Fruit fly (Drosophila melanogaster): ENCODE results near the gene CG32801.

CG32801 gene

dm6 chrX:1922765-1923501 lies 20.0 kb upstream of the CG32801 start, which contains the start of the genes eIF2Bepsilon and Ocrl:
Gene eIF2Bepsilon, minus strand, starts transcription at chrX:1922874.
Gene Ocrl, plus strand, starts transcription at chrX:1922981.
- TF ChIP-seq CG8478 (optimal IDR thresholded peaks at IDR 0.05): no peak
- TF ChIP-seq CTCF (optimal IDR thresholded peaks at IDR 0.05): peak; percentile 46 to 53

dm6 chrX:1909533-1909932 lies 6.6 kb upstream of the CG32801 start:
- TF ChIP-seq CTCF (optimal IDR thresholded peaks at IDR 0.05) (no peak), CG8478 (optimal IDR thresholded peaks at IDR 0.05) (no peak)

DNA sequence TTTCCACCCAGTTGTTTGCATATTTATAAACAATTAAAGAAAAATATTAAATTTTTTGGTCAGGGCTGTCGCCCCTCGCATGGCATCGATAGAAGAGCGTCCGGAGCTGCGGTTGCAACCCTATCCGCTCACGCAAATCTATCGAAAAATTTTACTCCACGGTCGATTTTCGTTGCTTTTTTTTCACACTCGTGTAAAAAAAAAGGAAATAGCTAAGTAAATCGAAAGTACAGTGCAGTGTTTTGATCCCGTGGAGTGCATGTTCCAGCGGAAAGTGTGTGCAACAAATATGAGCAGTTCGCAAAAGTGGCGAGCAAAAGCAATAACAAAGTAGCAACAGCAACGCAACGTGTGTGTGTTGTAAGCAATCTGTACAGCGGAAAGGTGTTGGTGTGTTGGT lies 5.8 kb upstream of the CG32801 start, which contains the start of the genes Edem1 and Rbcn-3B:
Gene Edem1 (minus strand): TSS at position 71 of the 400 bp plus-strand sequence.
Gene Rbcn-3B (plus strand): TSS at position 164 of the 400 bp plus-strand sequence.
- TF ChIP-seq CTCF (optimal IDR thresholded peaks at IDR 0.05) (no peak), CG8478 (optimal IDR thresholded peaks at IDR 0.05) (no peak)

DNA sequence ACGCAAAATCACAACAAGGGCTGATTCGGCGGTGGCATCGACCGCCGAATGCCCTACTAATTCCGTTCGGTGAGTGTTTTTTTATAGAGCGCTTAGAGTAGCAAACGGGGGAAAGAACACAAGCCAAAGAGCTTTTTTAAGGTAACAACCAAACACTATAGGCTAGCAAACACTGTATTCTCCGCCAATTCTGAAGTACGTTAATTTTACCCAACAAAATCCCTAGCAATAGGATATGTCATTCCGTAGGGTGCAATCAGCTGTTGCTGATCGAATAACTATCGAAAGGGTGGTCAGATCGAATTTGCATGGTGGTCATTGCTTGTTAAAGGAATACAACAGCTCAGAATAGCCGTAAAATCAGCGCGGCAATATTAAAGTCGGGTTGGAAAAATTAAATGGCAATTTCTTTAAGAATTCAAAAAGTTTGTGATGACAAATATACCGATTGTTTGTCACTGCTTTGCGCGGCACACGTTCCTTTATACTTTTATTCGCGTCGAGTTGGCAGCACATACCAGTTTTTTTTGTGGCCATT lies 4.8 kb upstream of the CG32801 start, which contains the start of gene mip130:
Gene mip130 (plus strand): TSS at position 513 of the 538 bp plus-strand sequence.
- TF ChIP-seq CG8478 (optimal IDR thresholded peaks at IDR 0.05) (no peak), CTCF (optimal IDR thresholded peaks at IDR 0.05) (no peak)

- TF ChIP-seq CG8478 (optimal IDR thresholded peaks at IDR 0.05) (no peak), CTCF (optimal IDR thresholded peaks at IDR 0.05) (no peak)
Observed at dm6 chrX:1903968-1904367, 991 bp upstream of the CG32801 start.

- TF ChIP-seq CG8478 (optimal IDR thresholded peaks at IDR 0.05): no peak
- no peak for TF ChIP-seq CTCF (optimal IDR thresholded peaks at IDR 0.05)
Observed at dm6 chrX:1901605-1902136, 1.3 kb downstream of the CG32801 start, which contains the start of gene Ldaf1. Gene Ldaf1, minus strand, starts transcription at chrX:1901911.

- TF ChIP-seq CG8478 (optimal IDR thresholded peaks at IDR 0.05) (no peak), CTCF (optimal IDR thresholded peaks at IDR 0.05) (no peak)
Observed at dm6 chrX:1900123-1900818, 2.7 kb downstream of the CG32801 start, which contains the start of gene arm. Gene arm, minus strand, starts transcription at chrX:1900646.

dm6 chrX:1899445-1900085 lies 3.4 kb downstream of the CG32801 start:
- TF ChIP-seq CTCF (optimal IDR thresholded peaks at IDR 0.05): no peak
- no peak for TF ChIP-seq CG8478 (optimal IDR thresholded peaks at IDR 0.05)

DNA sequence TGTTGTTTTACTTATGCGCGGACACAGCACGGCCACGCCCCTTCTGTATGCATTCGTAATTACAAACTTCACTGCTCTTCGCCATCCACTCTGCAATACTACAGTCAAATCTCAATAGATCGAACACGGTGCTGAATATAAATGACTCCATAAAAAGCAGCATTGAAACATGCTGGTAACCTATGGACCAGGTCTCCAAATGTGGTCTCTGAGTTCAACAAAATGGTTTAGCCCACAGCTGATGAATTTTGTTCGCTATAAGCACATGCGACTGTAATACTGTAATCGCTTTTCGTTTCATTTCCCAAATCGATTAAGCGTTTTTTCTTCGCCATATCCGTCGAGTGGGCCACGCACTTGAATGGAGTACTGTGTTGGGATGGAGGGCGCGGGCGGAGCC lies 5.6 kb downstream of the CG32801 start:
- TF ChIP-seq CG8478 (optimal IDR thresholded peaks at IDR 0.05) (no peak), CTCF (optimal IDR thresholded peaks at IDR 0.05) (no peak)

DNA sequence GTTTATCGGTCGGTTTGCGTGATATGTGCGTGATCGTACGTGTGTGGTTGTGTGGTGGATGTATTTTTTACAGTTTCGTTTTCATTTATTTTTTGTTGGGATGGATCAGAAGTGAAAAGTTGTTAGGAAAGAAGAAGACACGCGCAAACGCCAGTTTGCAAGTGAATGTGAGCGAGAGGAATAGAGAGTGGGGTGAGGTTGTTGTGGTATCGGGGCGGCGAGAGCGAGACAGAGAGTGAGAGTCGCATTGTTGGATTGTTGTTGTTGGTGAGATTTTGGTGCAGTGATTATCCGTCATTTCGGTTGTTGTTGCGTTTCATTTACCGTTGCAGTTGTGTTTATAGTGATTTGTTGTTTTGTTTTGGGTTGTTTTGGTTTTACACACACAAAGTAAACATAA lies 9.4 kb downstream of the CG32801 start:
- TF ChIP-seq CTCF (optimal IDR thresholded peaks at IDR 0.05) (no peak), CG8478 (optimal IDR thresholded peaks at IDR 0.05) (no peak)

dm6 chrX:1889926-1890325 lies 13.1 kb downstream of the CG32801 start, which contains the start of the genes trr and mRpL16:
Gene trr, minus strand, starts transcription at chrX:1889950.
Gene mRpL16, plus strand, starts transcription at chrX:1890256.
- TF ChIP-seq CG8478 (optimal IDR thresholded peaks at IDR 0.05) (no peak), CTCF (optimal IDR thresholded peaks at IDR 0.05) (peak in 1 of 2 experiments; percentile 33)

DNA sequence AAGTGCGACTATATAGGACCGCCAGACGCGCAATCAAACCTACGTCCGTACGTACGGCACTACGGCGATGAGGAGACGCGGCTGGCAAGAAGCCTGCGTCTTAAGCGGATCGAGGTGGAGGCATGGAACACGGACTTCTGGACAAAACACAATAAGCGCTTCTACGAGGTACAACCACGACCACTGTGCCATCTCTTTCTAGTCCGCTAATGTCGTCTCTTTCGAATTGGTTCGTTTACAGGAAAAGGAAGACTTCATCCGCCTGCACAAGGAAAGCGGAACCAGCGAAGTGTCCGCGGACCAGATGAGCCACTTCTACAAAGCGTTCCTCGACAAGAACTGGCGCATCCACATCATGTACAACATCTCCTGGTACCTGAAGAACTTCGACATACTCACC lies 22.2 kb downstream of the CG32801 start:
- TF ChIP-seq CTCF (optimal IDR thresholded peaks at IDR 0.05): no peak
- no peak for TF ChIP-seq CG8478 (optimal IDR thresholded peaks at IDR 0.05)

- no peak for TF ChIP-seq CG8478 (optimal IDR thresholded peaks at IDR 0.05)
- no peak for TF ChIP-seq CTCF (optimal IDR thresholded peaks at IDR 0.05)
Observed at dm6 chrX:1880139-1880556, 22.8 kb downstream of the CG32801 start, which contains the start of gene Coa8. Gene Coa8, plus strand, starts transcription at chrX:1880282.

dm6 chrX:1879606-1880110 lies 23.3 kb downstream of the CG32801 start, which contains the start of gene CG14818:
Gene CG14818, minus strand, starts transcription at chrX:1879774.
- TF ChIP-seq CTCF (optimal IDR thresholded peaks at IDR 0.05) (no peak), CG8478 (optimal IDR thresholded peaks at IDR 0.05) (no peak)
